Fruit fly (Drosophila melanogaster): Measurements from ENCODE around the gene CG12268.

dm6 chr3R:23921701-23922501, 26.3 kb downstream of the CG12268 start:
- TF ChIP-seq Jra (GFP tag; optimal IDR thresholded peaks at IDR 0.05) (no peak), Abd-B (GFP tag; optimal IDR thresholded peaks at IDR 0.05) (no peak), Mio (GFP tag; optimal IDR thresholded peaks at IDR 0.05) (no peak), Myc (optimal IDR thresholded peaks at IDR 0.05) (no peak), brk (GFP tag; optimal IDR thresholded peaks at IDR 0.05) (no peak)
